Fruit fly (Drosophila melanogaster): ENCODE results near the gene SAK.

Gene SAK

DNA sequence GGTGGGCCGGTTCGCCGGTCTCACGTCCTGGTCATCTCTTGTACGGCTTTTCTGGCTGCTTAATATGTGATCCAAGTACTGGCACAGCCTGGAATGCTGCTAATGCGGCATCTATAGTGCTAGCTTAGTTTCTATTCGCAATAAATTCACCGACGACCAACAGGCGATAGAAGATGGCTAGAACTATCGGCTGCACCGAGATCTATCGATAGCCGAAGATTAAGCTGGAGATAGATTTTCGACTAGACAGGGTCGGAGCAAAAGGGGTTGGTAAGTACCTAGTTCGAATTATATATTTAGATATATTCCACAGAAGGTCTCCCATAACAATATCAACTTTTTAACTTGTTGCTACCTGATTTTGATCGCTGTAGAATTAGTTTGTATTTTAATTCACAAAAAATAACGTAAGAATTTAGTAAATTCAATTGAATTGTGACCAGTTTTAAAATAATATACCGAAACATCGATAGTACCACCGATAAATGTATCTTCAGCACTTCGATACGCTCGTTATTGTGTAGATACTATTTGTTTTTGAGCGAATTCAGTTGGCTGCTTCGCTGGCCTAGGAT is 8.2 kb downstream of the SAK start, which contains the start of the genes Glg1 and M6 (continued):
- no peak for TF ChIP-seq CG3726 (GFP tag; IDR thresholded peaks at IDR 0.05)
- TF ChIP-seq chinmo (GFP tag; IDR thresholded peaks at IDR 0.05; ENCODE audit: partially characterized antibody) = peak; percentile 93; the same call in 3 of the 4 replicates
- TF ChIP-seq pum (GFP tag; optimal IDR thresholded peaks at IDR 0.05) = peak; percentile 69
- peak; percentile 4 to 54 for TF ChIP-seq chif (GFP tag; optimal IDR thresholded peaks at IDR 0.05)
- TF ChIP-seq CG8924 (tag; optimal IDR thresholded peaks at IDR 0.05) = peak; percentile 73
- no peak for TF ChIP-seq pan (optimal IDR thresholded peaks at IDR 0.05)
- TF ChIP-seq pan (GFP tag; optimal IDR thresholded peaks at IDR 0.05 in 1 of 2, IDR thresholded peaks at IDR 0.05 in 1 of 2) = peak in 1 of 2 experiments; percentile 43
- peak; percentile 34 for TF ChIP-seq CG18764 (GFP tag; optimal IDR thresholded peaks at IDR 0.05)
- TF ChIP-seq CG8089 (GFP tag; optimal IDR thresholded peaks at IDR 0.05) = peak; percentile 17
- no peak for TF ChIP-seq seq (GFP tag; IDR thresholded peaks at IDR 0.05)
- TF ChIP-seq CG9609 (GFP tag; optimal IDR thresholded peaks at IDR 0.05) = peak; percentile 63
- peak; percentile 43 for TF ChIP-seq CG16815 (GFP tag; optimal IDR thresholded peaks at IDR 0.05)
- no peak for TF ChIP-seq CG10565 (GFP tag; optimal IDR thresholded peaks at IDR 0.05)
- TF ChIP-seq CG15601 (tag; optimal IDR thresholded peaks at IDR 0.05) = peak; percentile 56
- no peak for TF ChIP-seq MTF-1 (GFP tag; optimal IDR thresholded peaks at IDR 0.05; ENCODE audit: borderline replicate concordance)
- no peak for TF ChIP-seq Awh (GFP tag; IDR thresholded peaks at IDR 0.05)
- peak; percentile 65 for TF ChIP-seq Max (GFP tag; optimal IDR thresholded peaks at IDR 0.05)
- no peak for TF ChIP-seq CG17568 (GFP tag; optimal IDR thresholded peaks at IDR 0.05)
- 0 out of 3 replicates have a peak, but pooled peaks have one; percentile 29 for TF ChIP-seq C15 (GFP tag; IDR thresholded peaks at IDR 0.05)
- TF ChIP-seq CG9727 (GFP tag; optimal IDR thresholded peaks at IDR 0.05) = peak; percentile 67
- 0 out of 2 replicates have a peak, but pooled peaks have one; percentile 13 for TF ChIP-seq peb (GFP tag; IDR thresholded peaks at IDR 0.05)
- 0 out of 2 replicates have a peak, but pooled peaks have one; percentile 32 for TF ChIP-seq CG4404 (GFP tag; IDR thresholded peaks at IDR 0.05)
- peak; percentile 35; the same call in 1 of the 2 replicates for TF ChIP-seq HLH3B (GFP tag; IDR thresholded peaks at IDR 0.05)
- TF ChIP-seq usp (GFP tag; optimal IDR thresholded peaks at IDR 0.05) = no peak
- TF ChIP-seq sc (optimal IDR thresholded peaks at IDR 0.05) = no peak
- TF ChIP-seq sc (GFP tag; optimal IDR thresholded peaks at IDR 0.05) = no peak
- TF ChIP-seq ftz-f1 (GFP tag; optimal IDR thresholded peaks at IDR 0.05) = peak; percentile 12
- TF ChIP-seq Lim3 (GFP tag; IDR thresholded peaks at IDR 0.05) = no peak
- peak; percentile 43 for TF ChIP-seq CG13296 (GFP tag; optimal IDR thresholded peaks at IDR 0.05)
- TF ChIP-seq luna (GFP tag; optimal IDR thresholded peaks at IDR 0.05) = no peak
- peak; percentile 40 for TF ChIP-seq Jarid2 (GFP tag; optimal IDR thresholded peaks at IDR 0.05)
- TF ChIP-seq esg (GFP tag; conservative IDR thresholded peaks at IDR 0.05) = peak; percentile 23; the same call in 1 of the 2 replicates
- peak; percentile 79 for TF ChIP-seq Ets97D (GFP tag; optimal IDR thresholded peaks at IDR 0.05)
- TF ChIP-seq CG9817 (tag; optimal IDR thresholded peaks at IDR 0.05) = peak; percentile 67
- TF ChIP-seq CTCF (GFP tag; optimal IDR thresholded peaks at IDR 0.05) = peak; percentile 63
- no peak for TF ChIP-seq CG12071 (GFP tag; optimal IDR thresholded peaks at IDR 0.05)
- peak; percentile 55 for TF ChIP-seq CG10209 (GFP tag; optimal IDR thresholded peaks at IDR 0.05)
- no peak for TF ChIP-seq cas (GFP tag; IDR thresholded peaks at IDR 0.05)
- TF ChIP-seq CG15479 (GFP tag; optimal IDR thresholded peaks at IDR 0.05) = no peak
- peak; percentile 19 for TF ChIP-seq psq (GFP tag; optimal IDR thresholded peaks at IDR 0.05)
- TF ChIP-seq gro (GFP tag; optimal IDR thresholded peaks at IDR 0.05) = peak; percentile 37
- no peak for TF ChIP-seq nau (GFP tag; optimal IDR thresholded peaks at IDR 0.05)
- peak; percentile 48 for TF ChIP-seq CG12744 (GFP tag; optimal IDR thresholded peaks at IDR 0.05)
- peak; percentile 42 for TF ChIP-seq dm (GFP tag; optimal IDR thresholded peaks at IDR 0.05)
- peak; percentile 96 for TF ChIP-seq knrl (GFP tag; IDR thresholded peaks at IDR 0.05; ENCODE audit: partially characterized antibody)
- TF ChIP-seq Pdp1 (GFP tag; optimal IDR thresholded peaks at IDR 0.05) = peak; percentile 51 to 64
- TF ChIP-seq ato (GFP tag; IDR thresholded peaks at IDR 0.05; ENCODE audit: partially characterized antibody) = peak; percentile 89
- TF ChIP-seq Chrac-16 (GFP tag; optimal IDR thresholded peaks at IDR 0.05) = peak; percentile 62
- peak; percentile 51 for TF ChIP-seq fu2 (GFP tag; optimal IDR thresholded peaks at IDR 0.05)
- TF ChIP-seq Antp (GFP tag; optimal IDR thresholded peaks at IDR 0.05) = peak; percentile 64

Measured in whole organism, embryonic.